Fruit fly (Drosophila melanogaster) whole organism, embryonic: ENCODE data around the gene CG14820.

ENCODE experiments used
- ATbp ChIP-seq: fragments of 200-800 bp; sonication (Bioruptor generic); optimal IDR thresholded peaks from 2 replicates; lab custom pipeline; 2017; ENCODE audit warnings: missing biosample characterization, mild to moderate bottlenecking, missing genetic modification characterization, missing genetic modification reagents
- CG10543 ChIP-seq: fragments of 200-800 bp; sonication (Bioruptor generic); optimal IDR thresholded peaks from 3 replicates; lab custom pipeline; 2017; ENCODE audit warnings: missing biosample characterization, mild to moderate bottlenecking, missing genetic modification characterization, moderate library complexity
- CG10654 ChIP-seq: fragments of 200-800 bp; sonication (Bioruptor generic); optimal IDR thresholded peaks from 2 replicates; lab custom pipeline; 2016; ENCODE audit warnings: missing biosample characterization, missing genetic modification characterization
- CG13775 ChIP-seq: fragments of 200-800 bp; sonication (Bioruptor generic); optimal IDR thresholded peaks from 3 replicates; lab custom pipeline; 2017; ENCODE audit warnings: missing biosample characterization, mild to moderate bottlenecking, missing genetic modification characterization
- CG13894 ChIP-seq: fragments of 200-800 bp; sonication (Bioruptor generic); optimal IDR thresholded peaks from 3 replicates; lab custom pipeline; 2018; ENCODE audit warnings: missing biosample characterization, mild to moderate bottlenecking, missing genetic modification characterization, moderate library complexity
- CG15073 ChIP-seq: fragments of 200-800 bp; sonication (Bioruptor generic); optimal IDR thresholded peaks from 2 replicates; lab custom pipeline; 2016; ENCODE audit warnings: missing biosample characterization, missing genetic modification characterization
- CG16813 ChIP-seq: fragments of 200-800 bp; sonication (Bioruptor generic); IDR thresholded peaks from 3 replicates; pipeline ENCODE4 v1.3.6; 2022; ENCODE audit warnings: missing biosample characterization, missing genetic modification characterization; ENCODE audit not compliant: partially characterized antibody
- CG16863 ChIP-seq: fragments of 200-800 bp; sonication (Bioruptor generic); optimal IDR thresholded peaks from 3 replicates; lab custom pipeline; 2016; ENCODE audit warnings: missing biosample characterization, missing genetic modification characterization
- CG17912 ChIP-seq: fragments of 200-800 bp; sonication (Bioruptor generic); optimal IDR thresholded peaks from 2 replicates; lab custom pipeline; 2018; ENCODE audit warnings: missing biosample characterization, mild to moderate bottlenecking, missing genetic modification characterization
- CG3163 ChIP-seq: fragments of 200-800 bp; sonication (Bioruptor generic); optimal IDR thresholded peaks from 3 replicates; lab custom pipeline; 2016; ENCODE audit warnings: missing biosample characterization, missing genetic modification characterization
- CG34376 ChIP-seq: fragments of 200-800 bp; sonication (Bioruptor generic); optimal IDR thresholded peaks from 2 replicates; lab custom pipeline; 2018; ENCODE audit warnings: missing biosample characterization, mild to moderate bottlenecking, missing genetic modification characterization
- CG42726 ChIP-seq: fragments of 200-800 bp; sonication (Bioruptor generic); IDR thresholded peaks from 2 replicates; pipeline ENCODE4 v1.3.6; 2022; ENCODE audit warnings: missing biosample characterization, missing genetic modification characterization; ENCODE audit not compliant: partially characterized antibody
- CG4820 ChIP-seq: fragments of 200-800 bp; sonication (Bioruptor generic); optimal IDR thresholded peaks from 3 replicates; lab custom pipeline; 2016; ENCODE audit warnings: missing biosample characterization, missing genetic modification characterization
- CG5245 ChIP-seq: fragments of 200-800 bp; sonication (Bioruptor generic); optimal IDR thresholded peaks from 3 replicates; lab custom pipeline; 2016; ENCODE audit warnings: missing biosample characterization, missing genetic modification characterization
- D ChIP-seq, 2 experiments: fragments of 200-800 bp in 1 of 2; fragments of >200 bp in 1 of 2; sonication (Bioruptor generic) in 1 of 2; optimal IDR thresholded peaks; 2 replicates in 1 of 2; 3 replicates in 1 of 2; lab custom pipeline; 2017; ENCODE audit warnings: mild to moderate bottlenecking in 1 of 2, missing biosample characterization in 1 of 2, missing genetic modification characterization in 1 of 2, missing genetic modification reagents in 1 of 2
- Elba2 ChIP-seq: fragments of 200-800 bp; sonication (Bioruptor generic); optimal IDR thresholded peaks from 3 replicates; lab custom pipeline; 2016; ENCODE audit warnings: missing biosample characterization, missing genetic modification characterization
- Ets65A ChIP-seq: fragments of 200-800 bp; sonication (Bioruptor generic); peaks from one replicate; lab custom pipeline; 2016; ENCODE audit warnings: missing biosample characterization, missing genetic modification characterization
- Ets97D ChIP-seq: fragments of 200-800 bp; sonication (Bioruptor generic); optimal IDR thresholded peaks from 3 replicates; lab custom pipeline; 2016; ENCODE audit warnings: missing biosample characterization, missing genetic modification characterization
- GATAe ChIP-seq: fragments of 200-800 bp; sonication (Bioruptor generic); conservative IDR thresholded peaks from 2 replicates; pipeline ENCODE4 v1.3.6; 2022; ENCODE audit warnings: missing biosample characterization, missing genetic modification characterization
- Kr ChIP-seq: fragments of 200-800 bp; sonication (Bioruptor generic); optimal IDR thresholded peaks from 2 replicates; lab custom pipeline; 2017; ENCODE audit warnings: missing biosample characterization, mild to moderate bottlenecking, missing genetic modification characterization
- MTF-1 ChIP-seq: fragments of 200-800 bp; sonication (Bioruptor generic); optimal IDR thresholded peaks from 2 replicates; lab custom pipeline; 2018; ENCODE audit warnings: missing biosample characterization, mild to moderate bottlenecking, missing genetic modification characterization, borderline replicate concordance
- Med ChIP-seq: fragments of 200-800 bp; sonication (Bioruptor generic); peaks from one replicate; lab custom pipeline; 2016; ENCODE audit warnings: missing biosample characterization, missing genetic modification characterization, mild to moderate bottlenecking, inconsistent platforms, moderate library complexity
- Meics ChIP-seq: fragments of 200-800 bp; sonication (Bioruptor generic); optimal IDR thresholded peaks from 2 replicates; lab custom pipeline; 2017; ENCODE audit warnings: missing biosample characterization, mild to moderate bottlenecking, missing genetic modification characterization
- Pdp1 ChIP-seq, 2 experiments: fragments of 200-800 bp; sonication (Bioruptor generic); optimal IDR thresholded peaks; 3 replicates each; lab custom pipeline; 2016; ENCODE audit warnings: missing biosample characterization in 2 of 2, missing genetic modification characterization in 2 of 2, mild to moderate bottlenecking in 1 of 2, moderate library complexity in 1 of 2
- Ptx1 ChIP-seq: fragments of 200-800 bp; sonication (Bioruptor generic); IDR thresholded peaks from 2 replicates; pipeline ENCODE4 v1.3.6; 2022; ENCODE audit warnings: missing biosample characterization, missing genetic modification characterization
- TFAM ChIP-seq: fragments of 200-800 bp; sonication (Bioruptor generic); optimal IDR thresholded peaks from 2 replicates; lab custom pipeline; 2017; ENCODE audit warnings: missing biosample characterization, missing genetic modification characterization, inconsistent platforms
- Taf1 ChIP-seq: fragments of 200-800 bp; sonication (Bioruptor generic); IDR thresholded peaks from 2 replicates; pipeline ENCODE4 v1.3.6; 2022; ENCODE audit warnings: missing biosample characterization, missing genetic modification characterization
- Tbp ChIP-seq: fragments of >200 bp; optimal IDR thresholded peaks from 2 replicates; lab custom pipeline; 2018; ENCODE audit warnings: missing biosample characterization, missing genetic modification characterization
- YL-1 ChIP-seq: fragments of 200-800 bp; sonication (Bioruptor generic); optimal IDR thresholded peaks from 3 replicates; lab custom pipeline; 2017; ENCODE audit warnings: missing biosample characterization, mild to moderate bottlenecking, missing genetic modification characterization
- aop ChIP-seq: fragments of 200-800 bp; sonication (Bioruptor generic); IDR thresholded peaks from 2 replicates; pipeline ENCODE4 v1.3.6; 2022; ENCODE audit warnings: missing biosample characterization, missing genetic modification characterization
- bbx ChIP-seq: fragments of 200-800 bp; sonication (Bioruptor generic); IDR thresholded peaks from 2 replicates; pipeline ENCODE4 v1.3.6; 2022; ENCODE audit warnings: missing biosample characterization, missing genetic modification characterization; ENCODE audit not compliant: partially characterized antibody
- cato ChIP-seq: fragments of 200-800 bp; sonication (Bioruptor generic); optimal IDR thresholded peaks from 2 replicates; lab custom pipeline; 2016; ENCODE audit warnings: missing biosample characterization, missing genetic modification characterization, borderline replicate concordance
- corto ChIP-seq: fragments of 200-800 bp; sonication (Bioruptor generic); optimal IDR thresholded peaks from 2 replicates; lab custom pipeline; 2016; ENCODE audit warnings: missing biosample characterization, mild to moderate bottlenecking, missing genetic modification characterization, moderate library complexity
- cwo ChIP-seq: fragments of 200-800 bp; sonication (Bioruptor generic); optimal IDR thresholded peaks from 3 replicates; lab custom pipeline; 2017; ENCODE audit warnings: missing biosample characterization, missing genetic modification characterization, mild to moderate bottlenecking, moderate library complexity, missing genetic modification reagents
- dmrt99B ChIP-seq: fragments of 200-800 bp; sonication (Bioruptor generic); optimal IDR thresholded peaks from 2 replicates; lab custom pipeline; 2018; ENCODE audit warnings: missing biosample characterization, mild to moderate bottlenecking, missing genetic modification characterization, moderate library complexity
- ems ChIP-seq: fragments of 200-800 bp; sonication (Bioruptor generic); optimal IDR thresholded peaks from 3 replicates; lab custom pipeline; 2016; ENCODE audit warnings: missing biosample characterization, missing genetic modification characterization
- exex ChIP-seq: fragments of 200-800 bp; sonication (Bioruptor generic); optimal IDR thresholded peaks from 4 replicates; lab custom pipeline; 2018; ENCODE audit warnings: missing biosample characterization, mild to moderate bottlenecking, missing genetic modification characterization, moderate library complexity
- gem ChIP-seq: fragments of 200-800 bp; sonication (Bioruptor generic); optimal IDR thresholded peaks from 2 replicates; lab custom pipeline; 2019; ENCODE audit warnings: missing biosample characterization, mild to moderate bottlenecking, missing genetic modification characterization, moderate library complexity
- grn ChIP-seq: fragments of 200-800 bp; sonication (Bioruptor generic); optimal IDR thresholded peaks from 3 replicates; lab custom pipeline; 2017; ENCODE audit warnings: missing biosample characterization, missing genetic modification characterization
- her ChIP-seq: fragments of 200-800 bp; sonication (Bioruptor generic); optimal IDR thresholded peaks from 2 replicates; lab custom pipeline; 2016; ENCODE audit warnings: missing biosample characterization, missing genetic modification characterization
- klu ChIP-seq: fragments of 200-800 bp; sonication (Bioruptor generic); IDR thresholded peaks from 2 replicates; pipeline ENCODE4 v1.3.6; 2022; ENCODE audit warnings: missing biosample characterization, missing genetic modification characterization
- knrl ChIP-seq: fragments of 200-800 bp; sonication (Bioruptor generic); IDR thresholded peaks from 3 replicates; pipeline ENCODE4 v1.3.6; 2022; ENCODE audit warnings: missing biosample characterization, missing genetic modification characterization; ENCODE audit not compliant: partially characterized antibody
- lmd ChIP-seq: fragments of 200-800 bp; sonication (Bioruptor generic); IDR thresholded peaks from 2 replicates; pipeline ENCODE4 v1.3.6; 2022; ENCODE audit warnings: missing biosample characterization, missing genetic modification characterization
- odd ChIP-seq: fragments of 200-800 bp; sonication (Bioruptor generic); optimal IDR thresholded peaks from 2 replicates; lab custom pipeline; 2017; ENCODE audit warnings: missing biosample characterization, mild to moderate bottlenecking, missing genetic modification characterization
- otp ChIP-seq: fragments of 200-800 bp; sonication (Bioruptor generic); IDR thresholded peaks from 3 replicates; pipeline ENCODE4, ENCODE4 v1.3.6; 2022; ENCODE audit warnings: missing biosample characterization, missing genetic modification characterization
- sim ChIP-seq: fragments of 200-800 bp; sonication (Bioruptor generic); IDR thresholded peaks from 2 replicates; pipeline ENCODE4 v1.3.6; 2022; ENCODE audit warnings: missing biosample characterization, missing genetic modification characterization
- tup ChIP-seq: fragments of 200-800 bp; sonication (Bioruptor generic); optimal IDR thresholded peaks from 2 replicates; lab custom pipeline; 2016; ENCODE audit warnings: missing biosample characterization, mild to moderate bottlenecking, missing genetic modification characterization, moderate library complexity
- unc-4 ChIP-seq: fragments of 200-800 bp; sonication (Bioruptor generic); IDR thresholded peaks from 2 replicates; pipeline ENCODE4 v1.3.6; 2022; ENCODE audit warnings: missing biosample characterization, missing genetic modification characterization; ENCODE audit not compliant: partially characterized antibody

Gene CG14820

dm6 chr3L:6961992-6962570 lies 29.4 kb downstream of the CG14820 start:
- peak; percentile 71 for TF ChIP-seq exex (tag; lab: Kevin White, UChicago)
- TF ChIP-seq sim (GFP tag; lab: Robert Waterston, UW), result no peak
- no peak for TF ChIP-seq Meics (GFP tag; lab: Kevin White, UChicago)
- peak; percentile 75 for TF ChIP-seq Ets65A
- TF ChIP-seq corto, result peak; percentile 16
- peak in 1 of 2 experiments; percentile 73 for TF ChIP-seq Pdp1 (GFP tag; optimal IDR thresholded peaks at IDR 0.05; lab: Kevin White, UChicago)
- TF ChIP-seq grn (GFP tag; lab: Kevin White, UChicago), result peak; percentile 50
- TF ChIP-seq CG34376 (GFP tag; lab: Kevin White, UChicago), result peak; percentile 53

dm6 chr3L:6963175-6963574 lies 30.4 kb downstream of the CG14820 start:
- TF ChIP-seq Ets97D (GFP tag; lab: Kevin White, UChicago) (no peak), CG15073 (GFP tag; lab: Kevin White, UChicago) (no peak), ATbp (GFP tag; lab: Kevin White, UChicago) (no peak), CG13775 (GFP tag; lab: Kevin White, UChicago) (no peak), Ptx1 (GFP tag; lab: Robert Waterston, UW) (no peak), gem (tag; lab: Kevin White, UChicago) (no peak), CG16813 (GFP tag; lab: Robert Waterston, UW) (no peak), D (optimal IDR thresholded peaks at IDR 0.05; lab: Kevin White, UChicago) (no peak), D (GFP tag; optimal IDR thresholded peaks at IDR 0.05; lab: Kevin White, UChicago) (no peak), Taf1 (GFP tag; lab: Robert Waterston, UW) (no peak), odd (no peak), CG17912 (GFP tag; lab: Kevin White, UChicago) (peak; percentile 26), Kr (GFP tag; lab: Kevin White, UChicago) (no peak), GATAe (GFP tag; lab: Robert Waterston, UW) (peak; percentile 67), tup (GFP tag; lab: Kevin White, UChicago) (no peak), cato (no peak), CG13894 (tag; lab: Kevin White, UChicago) (no peak), CG5245 (GFP tag; lab: Kevin White, UChicago) (no peak), YL-1 (GFP tag; lab: Kevin White, UChicago) (no peak), lmd (GFP tag; lab: Robert Waterston, UW) (no peak), cwo (GFP tag; lab: Kevin White, UChicago) (no peak), CG42726 (GFP tag; lab: Robert Waterston, UW) (no peak), CG16863 (no peak), unc-4 (GFP tag; lab: Robert Waterston, UW) (no peak), CG3163 (GFP tag; lab: Kevin White, UChicago) (no peak), aop (GFP tag; lab: Robert Waterston, UW) (peak; percentile 43; the same call in 1 of the 2 replicates), klu (GFP tag; lab: Robert Waterston, UW) (no peak), CG10543 (GFP tag; lab: Kevin White, UChicago) (peak; percentile 4), bbx (GFP tag; lab: Robert Waterston, UW) (no peak), Elba2 (GFP tag; lab: Kevin White, UChicago) (no peak), her (no peak), CG10654 (GFP tag; lab: Kevin White, UChicago) (no peak), MTF-1 (GFP tag; lab: Kevin White, UChicago) (no peak), dmrt99B (no peak), otp (GFP tag; lab: Robert Waterston, UW) (no peak), ems (no peak), TFAM (GFP tag; lab: Kevin White, UChicago) (no peak), CG4820 (no peak), Tbp (GFP tag; lab: Kevin White, UChicago) (no peak), knrl (GFP tag; lab: Robert Waterston, UW) (no peak), Med (GFP tag; lab: Kevin White, UChicago) (no peak)
